Worm (Caenorhabditis elegans): ENCODE measurements around the gene ttbk-2.2.

Gene ttbk-2.2

DNA sequence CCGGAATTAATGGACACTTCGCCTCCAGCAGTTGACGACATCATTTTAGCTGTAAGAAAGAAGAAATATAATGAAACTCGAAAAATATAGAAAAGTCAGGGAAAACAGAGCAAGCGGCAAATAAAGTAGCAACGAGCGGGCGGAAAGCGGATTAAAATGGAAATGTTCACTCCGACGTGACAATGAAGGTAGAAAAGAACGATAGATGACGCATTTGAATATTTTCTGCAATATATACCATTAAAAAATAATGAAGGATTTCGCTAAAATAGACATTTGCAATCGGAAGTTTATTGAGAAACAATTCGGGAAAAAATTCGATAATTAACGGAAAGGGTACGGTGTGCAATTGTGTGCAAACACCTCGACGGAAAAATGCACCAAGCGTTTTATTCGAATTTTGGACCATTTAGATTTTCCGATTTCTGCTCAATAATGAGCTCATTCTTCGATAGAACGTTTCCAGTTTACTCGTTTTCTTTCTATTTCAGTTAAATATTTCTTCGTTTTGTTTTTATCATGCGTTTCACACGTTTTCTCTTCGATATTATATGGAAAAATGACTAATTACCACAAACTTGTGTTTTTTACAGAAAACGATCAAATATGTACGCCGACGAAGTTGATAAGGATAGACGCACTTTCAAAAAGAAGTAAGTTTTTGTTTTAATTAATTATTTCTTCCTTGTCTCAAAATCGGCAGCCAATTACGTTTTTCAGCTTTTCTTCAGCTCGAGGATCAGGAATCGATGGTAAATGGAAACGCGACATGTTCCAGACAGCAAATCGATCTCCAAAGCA is 24.4 kb upstream of the ttbk-2.2 start, which contains the start of the genes snpn-1 and C02B10.4:
snpn-1 (minus strand) TSS at position 51 of the 801 bp plus-strand sequence.
C02B10.4 (plus strand) TSS at position 594 of the 801 bp plus-strand sequence.
- no peak for TF ChIP-seq klf-2 (GFP tag; conservative IDR thresholded peaks at IDR 0.05)
- no peak for TF ChIP-seq med-1 (GFP tag; optimal IDR thresholded peaks at IDR 0.05; ENCODE audit: insufficient read depth)
- peak; percentile 60; the same call in 1 of the 2 replicates for TF ChIP-seq T22C8.4 (GFP tag; IDR thresholded peaks at IDR 0.05)
- no peak for TF ChIP-seq tab-1 (GFP tag; IDR thresholded peaks at IDR 0.05)

DNA sequence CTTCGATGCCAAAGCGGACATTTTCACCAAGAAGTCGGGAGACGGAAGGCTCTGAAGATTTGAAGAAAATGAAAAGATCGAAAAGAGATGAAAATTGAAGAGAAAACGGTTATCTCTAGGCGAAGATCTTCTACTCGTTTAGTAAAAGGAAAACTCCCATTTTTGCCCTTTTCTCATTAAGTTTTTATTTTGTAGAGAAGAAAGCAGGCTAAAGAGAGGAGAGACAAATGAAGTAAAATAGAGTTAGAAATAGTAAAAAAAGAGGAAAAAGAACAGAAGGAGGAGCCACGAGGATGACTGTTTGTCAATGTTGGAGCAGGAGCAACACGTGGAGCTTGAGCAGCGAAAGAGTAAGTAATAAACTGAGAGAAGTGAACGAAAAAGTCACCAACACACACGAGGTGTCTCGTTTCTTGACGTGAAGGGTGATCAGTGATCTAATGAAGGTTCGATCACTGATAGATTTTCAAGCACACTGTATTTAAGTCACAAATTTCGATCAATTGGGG is 22.1 kb upstream of the ttbk-2.2 start, which contains the start of gene ivd-1:
ivd-1 (minus strand) TSS at position 51 of the 509 bp plus-strand sequence.
- TF ChIP-seq cog-1 (tag; optimal IDR thresholded peaks at IDR 0.05) (no peak), T22C8.4 (GFP tag; IDR thresholded peaks at IDR 0.05) (no peak), med-1 (GFP tag; optimal IDR thresholded peaks at IDR 0.05; ENCODE audit: insufficient read depth) (no peak), ztf-23 (GFP tag; IDR thresholded peaks at IDR 0.05) (no peak)

ce11 chrIV:5086961-5087326 is 20.2 kb upstream of the ttbk-2.2 start:
- TF ChIP-seq flt-1 (GFP tag; IDR thresholded peaks at IDR 0.05) (0 out of 2 replicates have a peak, but pooled peaks have one; percentile 4), T22C8.4 (GFP tag; IDR thresholded peaks at IDR 0.05) (no peak)

DNA sequence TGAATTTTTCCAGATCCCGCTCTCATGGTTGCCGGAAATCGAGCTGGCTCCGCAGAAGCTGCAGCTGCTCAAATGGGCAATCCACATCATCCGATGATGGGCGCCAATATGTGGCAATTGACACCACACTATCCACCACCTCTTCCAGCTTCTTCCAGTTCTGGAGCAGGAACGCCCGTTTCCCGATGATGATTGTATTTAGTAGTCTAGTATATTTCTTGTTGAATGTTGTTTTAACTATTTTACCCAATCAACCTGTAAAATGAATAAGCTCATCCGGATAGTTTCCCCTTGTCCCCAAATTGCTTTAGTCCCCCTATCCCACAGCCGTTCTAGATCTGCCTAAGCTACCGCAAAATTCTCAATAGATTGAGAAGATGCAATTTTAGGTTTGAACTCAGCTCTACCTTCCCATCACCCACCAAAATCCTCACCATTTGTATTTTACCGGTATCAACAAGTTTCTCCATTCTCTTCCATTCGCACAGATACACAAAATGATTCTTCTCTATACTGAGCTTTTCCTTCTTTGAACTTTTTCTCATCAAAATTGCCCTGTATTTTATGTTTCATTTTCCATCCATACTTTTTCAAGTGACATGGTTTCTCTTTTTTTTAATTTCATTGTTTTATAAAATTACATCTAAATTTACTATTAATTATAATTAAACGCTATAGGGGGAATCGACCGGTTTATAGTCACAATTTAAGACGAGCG is 19.6 kb upstream of the ttbk-2.2 start:
- TF ChIP-seq ztf-23 (GFP tag; IDR thresholded peaks at IDR 0.05) = no peak
- no peak for TF ChIP-seq ref-1 (GFP tag; conservative IDR thresholded peaks at IDR 0.05)
- no peak for TF ChIP-seq med-1 (GFP tag; optimal IDR thresholded peaks at IDR 0.05; ENCODE audit: insufficient read depth)
- TF ChIP-seq tab-1 (GFP tag; IDR thresholded peaks at IDR 0.05) = no peak
- TF ChIP-seq cog-1 (tag; optimal IDR thresholded peaks at IDR 0.05) = no peak
- no peak for TF ChIP-seq flt-1 (GFP tag; IDR thresholded peaks at IDR 0.05)
- no peak for TF ChIP-seq klf-2 (GFP tag; conservative IDR thresholded peaks at IDR 0.05)
- no peak for TF ChIP-seq ztf-29 (GFP tag; IDR thresholded peaks at IDR 0.05)
- no peak for TF ChIP-seq T22C8.4 (GFP tag; IDR thresholded peaks at IDR 0.05)

ce11 chrIV:5085782-5086181 is 19.0 kb upstream of the ttbk-2.2 start:
- TF ChIP-seq flt-1 (GFP tag; IDR thresholded peaks at IDR 0.05) (peak; percentile 15; the same call in 1 of the 2 replicates), ztf-23 (GFP tag; IDR thresholded peaks at IDR 0.05) (no peak)

- TF ChIP-seq klf-2 (GFP tag; conservative IDR thresholded peaks at IDR 0.05) (no peak), cog-1 (tag; optimal IDR thresholded peaks at IDR 0.05) (no peak), ztf-23 (GFP tag; IDR thresholded peaks at IDR 0.05) (no peak), flt-1 (GFP tag; IDR thresholded peaks at IDR 0.05) (no peak), T22C8.4 (GFP tag; IDR thresholded peaks at IDR 0.05) (no peak), ztf-29 (GFP tag; IDR thresholded peaks at IDR 0.05) (no peak), tab-1 (GFP tag; IDR thresholded peaks at IDR 0.05) (no peak), med-1 (GFP tag; optimal IDR thresholded peaks at IDR 0.05; ENCODE audit: insufficient read depth) (no peak), ref-1 (GFP tag; conservative IDR thresholded peaks at IDR 0.05) (no peak)
Measured at ce11 chrIV:5083832-5084231, 17.0 kb upstream of the ttbk-2.2 start.

DNA sequence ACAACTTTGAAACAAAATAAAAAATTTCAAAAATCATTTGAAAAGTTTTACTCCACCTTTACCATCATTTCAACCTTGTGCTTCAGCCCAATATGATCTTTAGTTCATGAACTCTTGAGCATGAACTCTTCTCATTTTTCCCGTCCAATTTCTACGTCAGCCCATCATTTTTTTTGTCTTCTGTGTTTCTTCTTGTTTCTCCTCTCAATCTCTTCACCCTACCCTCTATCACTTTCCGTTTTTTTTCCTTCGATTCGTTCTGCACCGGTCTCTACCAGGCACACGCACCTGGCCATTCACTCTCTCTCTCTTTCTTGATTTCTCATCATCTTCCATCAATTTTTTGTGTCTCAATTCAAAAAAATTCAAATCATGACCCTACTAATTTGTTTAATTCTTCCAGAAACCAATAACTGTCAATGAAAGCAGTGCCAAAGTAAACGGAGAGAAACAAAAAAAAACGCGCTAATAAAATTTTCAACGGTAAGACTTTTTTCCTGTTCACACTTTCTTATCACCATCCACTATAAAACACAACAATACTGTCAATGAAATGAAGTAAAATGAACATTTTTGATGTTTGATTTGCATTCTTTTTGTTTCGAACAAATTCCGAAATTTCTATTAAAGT is 16.2 kb upstream of the ttbk-2.2 start, which contains the start of gene pygo-1:
pygo-1 (plus strand) TSS at position 404 of the 631 bp plus-strand sequence.
- TF ChIP-seq klf-2 (GFP tag; conservative IDR thresholded peaks at IDR 0.05) (no peak), ztf-23 (GFP tag; IDR thresholded peaks at IDR 0.05) (no peak), flt-1 (GFP tag; IDR thresholded peaks at IDR 0.05) (no peak), cog-1 (tag; optimal IDR thresholded peaks at IDR 0.05) (no peak), ztf-29 (GFP tag; IDR thresholded peaks at IDR 0.05) (no peak), tab-1 (GFP tag; IDR thresholded peaks at IDR 0.05) (no peak)

DNA sequence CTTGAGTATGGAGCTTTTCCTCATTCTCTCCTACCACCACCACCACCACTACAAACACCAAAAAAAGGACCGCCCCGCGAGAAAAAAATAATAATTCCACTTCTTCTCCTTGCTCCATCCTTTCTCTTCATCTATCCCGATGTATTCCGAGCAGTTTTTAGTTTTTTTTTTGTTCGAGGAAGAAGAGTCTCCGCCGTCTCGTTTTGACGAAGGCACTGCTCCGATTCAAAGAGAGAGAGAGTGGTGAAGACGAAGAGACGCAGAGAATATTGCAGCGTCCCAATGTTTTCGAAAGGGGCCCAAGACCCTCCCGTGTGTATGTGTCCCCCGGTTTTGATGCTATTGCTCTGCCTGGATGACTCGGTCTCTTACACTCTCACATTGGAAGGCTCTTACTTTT is 14.3 kb upstream of the ttbk-2.2 start:
- no peak for TF ChIP-seq ztf-29 (GFP tag; IDR thresholded peaks at IDR 0.05)
- no peak for TF ChIP-seq med-1 (GFP tag; optimal IDR thresholded peaks at IDR 0.05; ENCODE audit: insufficient read depth)
- no peak for TF ChIP-seq tab-1 (GFP tag; IDR thresholded peaks at IDR 0.05)
- TF ChIP-seq flt-1 (GFP tag; IDR thresholded peaks at IDR 0.05) = no peak
- TF ChIP-seq klf-2 (GFP tag; conservative IDR thresholded peaks at IDR 0.05) = no peak
- no peak for TF ChIP-seq ref-1 (GFP tag; conservative IDR thresholded peaks at IDR 0.05)
- no peak for TF ChIP-seq cog-1 (tag; optimal IDR thresholded peaks at IDR 0.05)
- no peak for TF ChIP-seq ztf-23 (GFP tag; IDR thresholded peaks at IDR 0.05)
- no peak for TF ChIP-seq T22C8.4 (GFP tag; IDR thresholded peaks at IDR 0.05)

DNA sequence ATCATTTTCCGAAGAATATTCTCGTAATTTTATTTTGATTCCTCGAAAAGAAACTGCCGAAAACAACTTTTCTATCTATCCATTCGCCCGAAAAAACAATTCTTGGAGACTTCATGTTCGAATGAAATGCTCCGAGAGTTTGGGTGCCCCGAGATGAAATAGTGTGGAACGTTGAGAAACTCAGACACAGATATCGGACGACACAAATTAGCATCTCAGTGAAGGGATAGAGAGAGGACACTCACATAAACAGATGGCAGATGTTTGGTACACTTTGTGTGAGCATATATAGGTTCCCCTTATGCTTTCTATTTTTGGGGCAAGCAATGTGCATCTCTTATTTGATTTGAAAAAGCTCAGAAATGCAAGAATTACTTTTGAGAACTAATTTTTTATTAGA is 12.1 kb upstream of the ttbk-2.2 start:
- TF ChIP-seq flt-1 (GFP tag; IDR thresholded peaks at IDR 0.05) (no peak), cog-1 (tag; optimal IDR thresholded peaks at IDR 0.05) (peak; percentile 2), ztf-23 (GFP tag; IDR thresholded peaks at IDR 0.05) (no peak)

DNA sequence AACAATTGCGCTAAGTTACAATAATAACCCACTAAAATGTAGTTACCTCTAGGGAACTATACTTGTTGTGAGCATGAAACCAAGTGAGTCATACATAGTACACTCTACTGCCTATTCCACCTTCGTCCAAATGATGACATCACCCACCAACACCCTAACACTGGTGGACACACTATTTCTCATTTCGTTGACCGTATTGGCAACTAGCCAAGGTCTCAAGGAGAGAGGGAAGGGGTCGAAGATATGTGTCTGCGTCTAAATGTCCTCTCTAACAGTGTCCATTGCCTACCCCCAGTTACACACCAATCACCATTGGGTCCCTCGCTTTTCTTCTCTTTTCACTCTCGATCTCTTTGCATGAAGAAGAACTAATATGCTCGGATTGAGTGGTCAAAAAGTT is 11.1 kb upstream of the ttbk-2.2 start:
- TF ChIP-seq klf-2 (GFP tag; conservative IDR thresholded peaks at IDR 0.05) (no peak), flt-1 (GFP tag; IDR thresholded peaks at IDR 0.05) (no peak), tab-1 (GFP tag; IDR thresholded peaks at IDR 0.05) (0 out of 2 replicates have a peak, but pooled peaks have one; percentile 22)

Measured in whole organism, midembryonic.